Worm (Caenorhabditis elegans): ENCODE results near the gene zig-10.

Gene zig-10

DNA sequence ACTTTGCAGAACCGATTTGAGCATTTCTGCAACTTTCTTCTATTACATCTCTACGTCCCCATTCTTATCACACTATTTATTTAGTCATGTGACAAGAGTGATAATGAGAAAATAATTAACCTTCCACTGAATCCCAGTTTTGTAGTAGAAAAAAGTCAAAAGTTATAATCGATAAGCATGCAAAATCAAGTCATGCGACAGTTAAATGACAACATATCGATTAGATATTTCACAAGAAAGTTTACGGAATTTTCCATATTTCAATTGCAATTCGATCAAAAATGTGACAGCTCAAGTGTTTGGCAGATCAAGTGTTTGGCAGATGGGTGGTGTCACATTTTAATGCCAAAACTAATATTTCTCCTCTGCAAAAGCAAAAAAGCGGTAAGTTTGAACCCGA, 23.9 kb upstream of the zig-10 start (continued):
- no peak for TF ChIP-seq dpl-1 (GFP tag; optimal IDR thresholded peaks at IDR 0.05)
- TF ChIP-seq unc-62 (GFP tag; optimal IDR thresholded peaks at IDR 0.05): peak; percentile 64
- 0 out of 2 replicates have a peak, but pooled peaks have one; percentile 6 for TF ChIP-seq ekl-4 (GFP tag; IDR thresholded peaks at IDR 0.05)
- no peak for TF ChIP-seq nfya-1 (tag; optimal IDR thresholded peaks at IDR 0.05; ENCODE audit: borderline replicate concordance, insufficient read depth)
- TF ChIP-seq F57A8.1 (GFP tag; optimal IDR thresholded peaks at IDR 0.05): no peak
- TF ChIP-seq hmg-20 (GFP tag; IDR thresholded peaks at IDR 0.05): no peak
- peak; percentile 11 for TF ChIP-seq hrde-1 (tag; optimal IDR thresholded peaks at IDR 0.05; ENCODE audit: borderline replicate concordance)
- TF ChIP-seq pbrm-1 (GFP tag; IDR thresholded peaks at IDR 0.05): no peak
- no peak for TF ChIP-seq F22D6.2 (tag; optimal IDR thresholded peaks at IDR 0.05)
- no peak for TF ChIP-seq hlh-26 (GFP tag; conservative IDR thresholded peaks at IDR 0.05)
- no peak for TF ChIP-seq F23B12.7 (tag; optimal IDR thresholded peaks at IDR 0.05; ENCODE audit: insufficient read depth)

DNA sequence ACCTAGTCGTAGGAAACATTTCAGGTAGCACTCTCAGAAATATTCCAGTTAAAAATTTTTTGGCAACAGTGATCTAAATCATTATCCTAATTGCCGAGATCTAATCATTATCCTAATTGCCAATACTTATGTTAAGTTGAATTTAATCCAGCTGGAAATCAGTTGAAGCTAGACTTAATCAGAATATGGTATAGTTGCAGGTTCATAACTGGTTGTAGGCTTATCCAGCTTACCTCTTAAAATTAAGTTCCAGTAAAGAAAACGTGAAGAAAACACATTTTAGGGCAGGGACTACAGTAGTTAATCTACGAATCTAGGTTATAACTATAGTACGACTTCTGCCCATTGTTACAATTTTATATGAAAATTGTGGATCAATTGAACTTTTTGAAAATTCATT, 21.8 kb upstream of the zig-10 start:
- TF ChIP-seq lsy-27 (tag; optimal IDR thresholded peaks at IDR 0.05; ENCODE audit: borderline replicate concordance, insufficient read depth) (no peak), F52B5.7 (tag; optimal IDR thresholded peaks at IDR 0.05) (no peak), hlh-12 (tag; optimal IDR thresholded peaks at IDR 0.05) (no peak), fkh-3 (tag; optimal IDR thresholded peaks at IDR 0.05) (no peak), ztf-6 (GFP tag; IDR thresholded peaks at IDR 0.05) (no peak), F33H1.4 (GFP tag; IDR thresholded peaks at IDR 0.05) (no peak)

DNA sequence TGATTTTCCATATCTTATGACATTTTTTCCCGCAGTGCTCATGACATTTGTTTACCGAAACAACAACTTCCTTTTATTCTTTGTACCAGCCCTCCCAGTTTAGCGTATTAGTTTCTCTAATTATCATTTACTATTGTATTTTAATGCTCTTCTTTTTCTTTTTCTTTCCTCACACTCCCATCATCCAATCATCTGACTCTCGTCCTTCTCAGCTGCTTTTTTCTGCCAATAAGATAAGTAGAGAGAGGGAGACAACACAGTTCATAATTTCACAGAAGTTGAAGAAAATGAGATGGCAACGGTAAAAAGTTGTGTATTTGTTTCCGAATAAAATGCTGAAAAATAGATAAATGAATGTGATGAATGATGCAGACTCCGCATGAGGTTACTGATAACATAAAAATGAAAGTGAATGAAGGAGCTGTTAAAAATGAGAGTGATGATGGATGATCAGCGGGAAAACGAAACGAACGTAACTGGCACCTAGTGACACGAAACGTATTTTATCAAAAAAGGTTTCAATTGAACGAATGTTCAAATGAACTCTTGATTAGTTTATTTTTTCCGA, 21.0 kb upstream of the zig-10 start:
- no peak for TF ChIP-seq C06A6.2 (GFP tag; conservative IDR thresholded peaks at IDR 0.05)
- TF ChIP-seq ceh-40 (GFP tag; IDR thresholded peaks at IDR 0.05): no peak
- TF ChIP-seq chd-7 (tag; optimal IDR thresholded peaks at IDR 0.05): no peak
- no peak for TF ChIP-seq hmg-1.2 (GFP tag; IDR thresholded peaks at IDR 0.05)
- TF ChIP-seq F22D6.2 (tag; optimal IDR thresholded peaks at IDR 0.05): no peak
- peak; percentile 91 for TF ChIP-seq nhr-80 (tag; optimal IDR thresholded peaks at IDR 0.05)
- no peak for TF ChIP-seq pbrm-1 (GFP tag; IDR thresholded peaks at IDR 0.05)
- TF ChIP-seq nfyb-1 (GFP tag; IDR thresholded peaks at IDR 0.05): no peak
- no peak for TF ChIP-seq efl-1 (GFP tag; optimal IDR thresholded peaks at IDR 0.05)
- peak; percentile 64; the same call in 1 of the 2 replicates for TF ChIP-seq cebp-1 (GFP tag; IDR thresholded peaks at IDR 0.05)
- TF ChIP-seq cebp-1 (tag; optimal IDR thresholded peaks at IDR 0.05): peak; percentile 69
- TF ChIP-seq K12H6.12 (tag; optimal IDR thresholded peaks at IDR 0.05): no peak
- peak; percentile 23 for TF ChIP-seq F23B12.7 (tag; optimal IDR thresholded peaks at IDR 0.05; ENCODE audit: insufficient read depth)
- no peak for TF ChIP-seq gei-17 (GFP tag; optimal IDR thresholded peaks at IDR 0.05)
- TF ChIP-seq dox-1 (GFP tag; IDR thresholded peaks at IDR 0.05): 0 out of 2 replicates have a peak, but pooled peaks have one; percentile 13
- no peak for TF ChIP-seq unc-130 (GFP tag; optimal IDR thresholded peaks at IDR 0.05)
- no peak for TF ChIP-seq ceh-79 (tag; optimal IDR thresholded peaks at IDR 0.05)
- no peak for TF ChIP-seq lsl-1 (GFP tag; optimal IDR thresholded peaks at IDR 0.05)
- TF ChIP-seq mcd-1 (GFP tag; IDR thresholded peaks at IDR 0.05): no peak
- no peak for TF ChIP-seq Y67H2A.10 (GFP tag; conservative IDR thresholded peaks at IDR 0.05)
- TF ChIP-seq B0019.2 (GFP tag; conservative IDR thresholded peaks at IDR 0.05): no peak
- no peak for TF ChIP-seq attf-5 (GFP tag; optimal IDR thresholded peaks at IDR 0.05)
- no peak for TF ChIP-seq pha-4 (tag; optimal IDR thresholded peaks at IDR 0.05)
